Fruit fly (Drosophila melanogaster) whole organism, prepupa: ENCODE measurements around the gene CG9705.

Source experiments
- Blimp-1 ChIP-seq: fragments of 200-800 bp; sonication (Bioruptor generic); optimal IDR thresholded peaks from 3 replicates; lab custom pipeline; 2017; ENCODE audit warnings: missing biosample characterization, missing genetic modification characterization, mild to moderate bottlenecking, moderate library complexity, missing genetic modification reagents
- CG10669 ChIP-seq: fragments of 200-800 bp; sonication (Bioruptor generic); optimal IDR thresholded peaks from 3 replicates; lab custom pipeline; 2018; ENCODE audit warnings: missing biosample characterization, mild to moderate bottlenecking, missing genetic modification characterization, moderate library complexity
- CG11294 ChIP-seq: fragments of 200-800 bp; sonication (Bioruptor generic); IDR thresholded peaks from 2 replicates; pipeline ENCODE4 v1.3.6; 2022; ENCODE audit warnings: missing biosample characterization, missing genetic modification characterization
- CG11762 ChIP-seq: fragments of 200-800 bp; sonication (Bioruptor generic); optimal IDR thresholded peaks from 3 replicates; lab custom pipeline; 2016; ENCODE audit warnings: missing biosample characterization, missing genetic modification characterization; ENCODE audit not compliant: insufficient read depth
- CG11902 ChIP-seq: fragments of 200-800 bp; sonication (Bioruptor generic); optimal IDR thresholded peaks from 3 replicates; lab custom pipeline; 2016; ENCODE audit warnings: missing biosample characterization, missing genetic modification characterization
- CG15336 ChIP-seq: fragments of 200-800 bp; sonication (Bioruptor generic); IDR thresholded peaks from 2 replicates; pipeline ENCODE4 v1.3.6; 2022; ENCODE audit warnings: missing biosample characterization, missing genetic modification characterization
- CG16779 ChIP-seq: fragments of 200-800 bp; sonication (Bioruptor generic); optimal IDR thresholded peaks from 3 replicates; lab custom pipeline; 2017; ENCODE audit warnings: missing biosample characterization, mild to moderate bottlenecking, missing genetic modification characterization
- CG3032 ChIP-seq: fragments of 200-800 bp; optimal IDR thresholded peaks from 2 replicates; lab custom pipeline; 2019; ENCODE audit warnings: missing biosample characterization, mild to moderate bottlenecking, missing genetic modification characterization, moderate library complexity
- CG31627 ChIP-seq: fragments of 200-800 bp; sonication (Bioruptor generic); optimal IDR thresholded peaks from 3 replicates; lab custom pipeline; 2016; ENCODE audit warnings: missing biosample characterization, missing genetic modification characterization
- CG32006 ChIP-seq: fragments of 200-800 bp; sonication (Bioruptor generic); optimal IDR thresholded peaks from 3 replicates; lab custom pipeline; 2017; ENCODE audit warnings: missing biosample characterization, mild to moderate bottlenecking, missing genetic modification characterization
- CG34406 ChIP-seq: fragments of 200-800 bp; sonication (Bioruptor generic); optimal IDR thresholded peaks from 3 replicates; lab custom pipeline; 2016; ENCODE audit warnings: missing biosample characterization, missing genetic modification characterization
- CG6163 ChIP-seq: fragments of 200-800 bp; sonication (Bioruptor generic); IDR thresholded peaks from 3 replicates; pipeline ENCODE4 v1.3.6; 2022; ENCODE audit warnings: missing biosample characterization, missing genetic modification characterization
- CG6276 ChIP-seq: fragments of 200-800 bp; sonication (Bioruptor generic); optimal IDR thresholded peaks from 2 replicates; lab custom pipeline; 2017; ENCODE audit warnings: missing biosample characterization, mild to moderate bottlenecking, missing genetic modification characterization
- CG6792 ChIP-seq: fragments of 200-800 bp; sonication (Bioruptor generic); optimal IDR thresholded peaks from 3 replicates; lab custom pipeline; 2016; ENCODE audit warnings: missing biosample characterization, missing genetic modification characterization
- CG6808 ChIP-seq: fragments of 200-800 bp; sonication (Bioruptor generic); optimal IDR thresholded peaks from 3 replicates; lab custom pipeline; 2017; ENCODE audit warnings: missing biosample characterization, missing genetic modification characterization, mild to moderate bottlenecking, moderate library complexity, missing genetic modification reagents
- CG7368 ChIP-seq: fragments of 200-800 bp; sonication (Bioruptor generic); optimal IDR thresholded peaks from 3 replicates; lab custom pipeline; 2016; ENCODE audit warnings: missing biosample characterization, missing genetic modification characterization
- CG8119 ChIP-seq: fragments of 200-800 bp; sonication (Bioruptor generic); IDR thresholded peaks from 3 replicates; pipeline ENCODE4 v1.3.6; 2022; ENCODE audit warnings: missing biosample characterization, missing genetic modification characterization
- CG8319 ChIP-seq: fragments of 200-800 bp; sonication (Bioruptor generic); optimal IDR thresholded peaks from 3 replicates; lab custom pipeline; 2016; ENCODE audit warnings: missing biosample characterization, missing genetic modification characterization
- CG8632 ChIP-seq: fragments of 200-800 bp; sonication (Bioruptor generic); optimal IDR thresholded peaks from 3 replicates; lab custom pipeline; 2016; ENCODE audit warnings: missing biosample characterization, missing genetic modification characterization
- CG9139 ChIP-seq: fragments of 200-800 bp; sonication (Bioruptor generic); optimal IDR thresholded peaks from 3 replicates; lab custom pipeline; 2017; ENCODE audit warnings: missing biosample characterization, mild to moderate bottlenecking, missing genetic modification characterization
- Eip78C ChIP-seq: fragments of 200-800 bp; sonication (Bioruptor generic); peaks from one replicate; lab custom pipeline; 2016; ENCODE audit warnings: missing biosample characterization, missing genetic modification characterization
- Ets21C ChIP-seq: fragments of 200-800 bp; sonication (Bioruptor generic); optimal IDR thresholded peaks from 3 replicates; lab custom pipeline; 2016; ENCODE audit warnings: missing biosample characterization, missing genetic modification characterization
- Hr38 ChIP-seq: sonication (Bioruptor generic); optimal IDR thresholded peaks from 2 replicates; lab custom pipeline; 2016; ENCODE audit warnings: missing biosample characterization, missing genetic modification characterization
- Hr39 ChIP-seq: fragments of 200-800 bp; sonication (Bioruptor generic); optimal IDR thresholded peaks from 2 replicates; lab custom pipeline; 2016; ENCODE audit warnings: missing biosample characterization, missing genetic modification characterization
- Hr4 ChIP-seq: fragments of 200-800 bp; sonication (Bioruptor generic); optimal IDR thresholded peaks from 3 replicates; lab custom pipeline; 2016; ENCODE audit warnings: missing biosample characterization, missing genetic modification characterization
- Lpt ChIP-seq: fragments of 200-800 bp; sonication (Bioruptor generic); optimal IDR thresholded peaks from 3 replicates; lab custom pipeline; 2016; ENCODE audit warnings: missing biosample characterization, missing genetic modification characterization
- Smox ChIP-seq: fragments of 200-800 bp; sonication (Bioruptor generic); optimal IDR thresholded peaks from 3 replicates; lab custom pipeline; 2016; ENCODE audit warnings: missing biosample characterization, missing genetic modification characterization
- Sox102F ChIP-seq: fragments of 200-800 bp; sonication (Bioruptor generic); optimal IDR thresholded peaks from 2 replicates; lab custom pipeline; 2016; ENCODE audit warnings: missing biosample characterization, mild to moderate bottlenecking, missing genetic modification characterization
- Sox14 ChIP-seq: fragments of 200-800 bp; sonication (Bioruptor generic); optimal IDR thresholded peaks from 3 replicates; lab custom pipeline; 2016; ENCODE audit warnings: missing biosample characterization, missing genetic modification characterization
- Sox15 ChIP-seq: fragments of 200-800 bp; sonication (Bioruptor generic); optimal IDR thresholded peaks from 3 replicates; lab custom pipeline; 2016; ENCODE audit warnings: missing biosample characterization, missing genetic modification characterization
- achi ChIP-seq: fragments of 200-800 bp; sonication (Bioruptor generic); optimal IDR thresholded peaks from 3 replicates; lab custom pipeline; 2016; ENCODE audit warnings: missing biosample characterization, missing genetic modification characterization
- cyc ChIP-seq: fragments of 200-800 bp; sonication (Bioruptor generic); optimal IDR thresholded peaks from 3 replicates; lab custom pipeline; 2016; ENCODE audit warnings: missing biosample characterization, missing genetic modification characterization
- dac ChIP-seq: fragments of 200-800 bp; sonication (Bioruptor generic); optimal IDR thresholded peaks from 2 replicates; lab custom pipeline; 2017; ENCODE audit warnings: missing biosample characterization, mild to moderate bottlenecking, missing genetic modification characterization
- dsx ChIP-seq: fragments of 200-800 bp; optimal IDR thresholded peaks from 3 replicates; lab custom pipeline; 2019; ENCODE audit warnings: missing biosample characterization, mild to moderate bottlenecking, missing genetic modification characterization, moderate library complexity; ENCODE audit not compliant: poor library complexity, severe bottlenecking
- eg ChIP-seq: fragments of 200-800 bp; sonication (Bioruptor generic); IDR thresholded peaks from 3 replicates; pipeline ENCODE4 v1.3.6; 2022; ENCODE audit warnings: missing biosample characterization, missing genetic modification characterization
- fd59A ChIP-seq: fragments of 200-800 bp; sonication (Bioruptor generic); optimal IDR thresholded peaks from 2 replicates; lab custom pipeline; 2017; ENCODE audit warnings: missing biosample characterization, mild to moderate bottlenecking, missing genetic modification characterization, missing genetic modification reagents
- fd85E ChIP-seq: fragments of 200-800 bp; sonication (Bioruptor generic); optimal IDR thresholded peaks from 3 replicates; lab custom pipeline; 2016; ENCODE audit warnings: missing biosample characterization, missing genetic modification characterization
- net ChIP-seq: fragments of 200-800 bp; sonication (Bioruptor generic); optimal IDR thresholded peaks from 3 replicates; lab custom pipeline; 2016; ENCODE audit warnings: missing biosample characterization, missing genetic modification characterization
- pdm3 ChIP-seq: fragments of 200-800 bp; sonication (Bioruptor generic); optimal IDR thresholded peaks from 3 replicates; lab custom pipeline; 2016; ENCODE audit warnings: missing biosample characterization, missing genetic modification characterization
- salr ChIP-seq, 2 experiments: fragments of 200-800 bp; sonication (Bioruptor generic); optimal IDR thresholded peaks; 3 replicates each; lab custom pipeline; 2016 to 2018; ENCODE audit warnings: missing biosample characterization in 2 of 2, missing genetic modification characterization in 2 of 2, mild to moderate bottlenecking in 1 of 2
- svp ChIP-seq: fragments of 200-800 bp; sonication (Bioruptor generic); peaks from one replicate; lab custom pipeline; 2016; ENCODE audit warnings: missing biosample characterization, missing genetic modification characterization
- topi ChIP-seq: fragments of 200-800 bp; sonication (Bioruptor generic); optimal IDR thresholded peaks from 3 replicates; lab custom pipeline; 2016; ENCODE audit warnings: missing biosample characterization, missing genetic modification characterization
- vri ChIP-seq: fragments of 200-800 bp; sonication (Bioruptor generic); optimal IDR thresholded peaks from 3 replicates; lab custom pipeline; 2016; ENCODE audit warnings: missing biosample characterization, mild to moderate bottlenecking, missing genetic modification characterization

Gene CG9705

dm6 chr3L:16752402-16753096 is 27.4 kb upstream of the CG9705 start (continued):
- TF ChIP-seq Sox102F (GFP tag; lab: Kevin White, UChicago) (peak; percentile 14), Hr39 (peak; percentile 20), CG8632 (GFP tag; lab: Kevin White, UChicago) (peak; percentile 43), CG9139 (GFP tag; lab: Kevin White, UChicago) (peak; percentile 36), Lpt (GFP tag; lab: Kevin White, UChicago) (peak; percentile 77), fd85E (no peak), CG16779 (tag; lab: Kevin White, UChicago) (peak; percentile 67), CG11902 (peak; percentile 27), CG6163 (GFP tag; lab: Robert Waterston, UW) (peak; percentile 92), fd59A (GFP tag; lab: Kevin White, UChicago) (peak; percentile 57), Hr4 (GFP tag; lab: Kevin White, UChicago) (peak; percentile 70), topi (GFP tag; lab: Kevin White, UChicago) (peak; percentile 51), CG6276 (GFP tag; lab: Kevin White, UChicago) (peak; percentile 80), dac (peak; percentile 18), net (peak; percentile 57), cyc (GFP tag; lab: Kevin White, UChicago) (peak; percentile 46), Blimp-1 (GFP tag; lab: Kevin White, UChicago) (no peak), Ets21C (GFP tag; lab: Kevin White, UChicago) (peak; percentile 2), CG7368 (peak; percentile 68), Hr38 (no peak), CG6808 (peak; percentile 62), CG11294 (peak; percentile 50; the same call in 1 of the 2 replicates), Eip78C (peak; percentile 91), CG15336 (GFP tag; lab: Robert Waterston, UW) (peak; percentile 82), Sox14 (GFP tag; lab: Kevin White, UChicago) (peak; percentile 79), CG11762 (GFP tag; lab: Kevin White, UChicago) (peak; percentile 63), CG31627 (peak; percentile 38), CG10669 (GFP tag; lab: Kevin White, UChicago) (peak; percentile 65)

dm6 chr3L:16755189-16755588 is 24.7 kb upstream of the CG9705 start, which contains the start of gene CG42852:
Gene CG42852, plus strand, starts transcription at chr3L:16755489.
- TF ChIP-seq cyc (GFP tag; lab: Kevin White, UChicago) (no peak), Ets21C (GFP tag; lab: Kevin White, UChicago) (no peak), Blimp-1 (GFP tag; lab: Kevin White, UChicago) (no peak), CG6792 (no peak), Hr38 (no peak), Sox15 (no peak), CG3032 (tag; lab: Kevin White, UChicago) (no peak), topi (GFP tag; lab: Kevin White, UChicago) (no peak), achi (GFP tag; lab: Kevin White, UChicago) (no peak)

DNA sequence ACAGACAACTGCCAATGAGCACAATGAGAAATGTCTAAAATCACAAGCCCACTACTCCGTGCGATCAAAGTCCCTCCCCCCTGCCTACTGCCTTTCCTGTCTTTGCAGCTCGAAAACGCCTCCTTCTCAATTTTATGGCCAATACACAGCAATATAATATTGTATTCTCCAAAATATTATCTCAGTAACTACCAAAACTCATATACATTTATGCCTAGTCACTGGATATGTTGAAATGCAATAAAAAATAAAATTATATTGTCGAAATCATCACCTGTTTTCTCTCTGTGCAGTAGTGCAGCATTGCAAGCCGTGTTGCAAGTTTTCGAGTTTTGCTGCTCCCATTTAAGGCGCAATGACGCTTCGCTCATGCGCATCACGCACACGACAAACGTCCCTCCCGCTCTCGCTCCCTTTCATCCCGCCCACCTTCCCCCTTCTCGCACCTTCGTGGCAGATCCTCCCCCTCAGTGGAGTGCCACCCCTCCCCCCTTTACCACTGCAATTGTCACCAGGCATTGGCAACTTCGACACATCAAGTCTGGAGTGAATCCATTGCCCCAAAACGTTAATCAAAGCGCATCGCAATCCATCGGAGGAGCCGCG is 21.3 kb upstream of the CG9705 start:
- TF ChIP-seq CG11294 (peak; percentile 46), Hr38 (no peak), CG34406 (peak; percentile 69), CG10669 (GFP tag; lab: Kevin White, UChicago) (peak; percentile 85), CG9139 (GFP tag; lab: Kevin White, UChicago) (peak; percentile 89), pdm3 (GFP tag; lab: Kevin White, UChicago) (peak; percentile 82), dsx (GFP tag; lab: Kevin White, UChicago) (peak; percentile 86), Smox (GFP tag; lab: Kevin White, UChicago) (peak; percentile 63), CG8319 (GFP tag; lab: Kevin White, UChicago) (peak; percentile 47), CG11762 (GFP tag; lab: Kevin White, UChicago) (peak; percentile 74), Eip78C (peak; percentile 98), Sox14 (GFP tag; lab: Kevin White, UChicago) (peak; percentile 79), CG3032 (tag; lab: Kevin White, UChicago) (peak; percentile 83), eg (peak; percentile 83), achi (GFP tag; lab: Kevin White, UChicago) (peak; percentile 79), CG8119 (GFP tag; lab: Robert Waterston, UW) (peak; percentile 86), topi (GFP tag; lab: Kevin White, UChicago) (peak; percentile 82), CG11902 (peak; percentile 70), svp (peak; percentile 94), cyc (GFP tag; lab: Kevin White, UChicago) (peak; percentile 80), vri (GFP tag; lab: Kevin White, UChicago) (peak; percentile 30), CG16779 (tag; lab: Kevin White, UChicago) (peak; percentile 70), CG32006 (GFP tag; lab: Kevin White, UChicago) (peak; percentile 82), fd59A (GFP tag; lab: Kevin White, UChicago) (peak; percentile 74), CG6792 (peak; percentile 85), CG6163 (GFP tag; lab: Robert Waterston, UW) (peak; percentile 93), salr (GFP tag; optimal IDR thresholded peaks at IDR 0.05; lab: Kevin White, UChicago) (peak; percentile 70 to 71)
